Fruit fly (Drosophila melanogaster) whole organism, embryonic: Measurements from ENCODE around the gene scrt.

Experiments
- BEAF-32 ChIP-seq: fragments of 200-800 bp; sonication (Bioruptor generic); optimal IDR thresholded peaks from 3 replicates; lab custom pipeline; 2017; ENCODE audit warnings: missing biosample characterization, missing genetic modification characterization, mild to moderate bottlenecking, moderate library complexity, missing genetic modification reagents
- Bgb ChIP-seq: fragments of 200-800 bp; sonication (Bioruptor generic); IDR thresholded peaks from 2 replicates; pipeline ENCODE4 v1.3.6; 2022; ENCODE audit warnings: missing biosample characterization, missing genetic modification characterization; ENCODE audit not compliant: partially characterized antibody
- CG10321 ChIP-seq: fragments of 200-800 bp; sonication (Bioruptor generic); IDR thresholded peaks from 2 replicates; pipeline ENCODE4 v1.3.6; 2022; ENCODE audit warnings: missing biosample characterization, missing genetic modification characterization
- CG14965 ChIP-seq: fragments of 200-800 bp; sonication (Bioruptor generic); optimal IDR thresholded peaks from 2 replicates; lab custom pipeline; 2016; ENCODE audit warnings: missing biosample characterization, missing genetic modification characterization, borderline replicate concordance
- CG15269 ChIP-seq: fragments of 200-800 bp; sonication (Bioruptor generic); optimal IDR thresholded peaks from 2 replicates; lab custom pipeline; 2018; ENCODE audit warnings: missing biosample characterization, mild to moderate bottlenecking, missing genetic modification characterization, moderate library complexity
- CG1529 ChIP-seq: fragments of 200-800 bp; sonication (Bioruptor generic); optimal IDR thresholded peaks from 3 replicates; lab custom pipeline; 2018; ENCODE audit warnings: missing biosample characterization, missing genetic modification characterization
- CG18764 ChIP-seq: fragments of 200-800 bp; sonication (Bioruptor generic); optimal IDR thresholded peaks from 3 replicates; lab custom pipeline; 2016; ENCODE audit warnings: missing biosample characterization, missing genetic modification characterization
- CG30020 ChIP-seq: fragments of 200-800 bp; optimal IDR thresholded peaks from 2 replicates; lab custom pipeline; 2019; ENCODE audit warnings: missing biosample characterization, mild to moderate bottlenecking, missing genetic modification characterization, moderate library complexity
- CG34224 ChIP-seq: fragments of 200-800 bp; sonication (Bioruptor generic); IDR thresholded peaks from 3 replicates; pipeline ENCODE4 v1.3.6; 2022; ENCODE audit warnings: missing biosample characterization, missing genetic modification characterization; ENCODE audit not compliant: partially characterized antibody
- CG42726 ChIP-seq: fragments of 200-800 bp; sonication (Bioruptor generic); IDR thresholded peaks from 2 replicates; pipeline ENCODE4 v1.3.6; 2022; ENCODE audit warnings: missing biosample characterization, missing genetic modification characterization; ENCODE audit not compliant: partially characterized antibody
- CG4328 ChIP-seq: fragments of 200-800 bp; sonication (Bioruptor generic); optimal IDR thresholded peaks from 3 replicates; lab custom pipeline; 2017; ENCODE audit warnings: missing biosample characterization, missing genetic modification reagents, missing genetic modification characterization
- CG5953 ChIP-seq: fragments of 200-800 bp; sonication (Bioruptor generic); IDR thresholded peaks from 2 replicates; pipeline ENCODE4 v1.3.6; 2022; ENCODE audit warnings: missing biosample characterization, missing genetic modification characterization
- CG8281 ChIP-seq: fragments of 200-800 bp; sonication (Bioruptor generic); optimal IDR thresholded peaks from 2 replicates; lab custom pipeline; 2018; ENCODE audit warnings: missing biosample characterization, mild to moderate bottlenecking, missing genetic modification characterization, moderate library complexity
- CG8765 ChIP-seq: fragments of 200-800 bp; sonication (Bioruptor generic); IDR thresholded peaks from 2 replicates; pipeline ENCODE4 v1.3.6; 2022; ENCODE audit warnings: missing biosample characterization, missing genetic modification characterization
- CG9727 ChIP-seq: fragments of 200-800 bp; sonication (Bioruptor generic); optimal IDR thresholded peaks from 3 replicates; lab custom pipeline; 2017; ENCODE audit warnings: missing biosample characterization, mild to moderate bottlenecking, missing genetic modification characterization
- Chrac-16 ChIP-seq: fragments of 200-800 bp; sonication (Bioruptor generic); optimal IDR thresholded peaks from 3 replicates; lab custom pipeline; 2016; ENCODE audit warnings: missing biosample characterization, missing genetic modification characterization
- CrebB ChIP-seq: fragments of 200-800 bp; sonication (Bioruptor generic); optimal IDR thresholded peaks from 3 replicates; lab custom pipeline; 2018; ENCODE audit warnings: missing biosample characterization, mild to moderate bottlenecking, missing genetic modification characterization
- Dll ChIP-seq: fragments of 200-800 bp; sonication (Bioruptor generic); IDR thresholded peaks from 4 replicates; pipeline ENCODE4 v1.3.6; 2022; ENCODE audit warnings: missing biosample characterization, missing genetic modification characterization; ENCODE audit not compliant: partially characterized antibody
- Drgx ChIP-seq: fragments of 200-800 bp; sonication (Bioruptor generic); IDR thresholded peaks from 2 replicates; pipeline ENCODE4 v1.3.6; 2022; ENCODE audit warnings: missing biosample characterization, missing genetic modification characterization
- H2.0 ChIP-seq: fragments of 200-800 bp; sonication (Bioruptor generic); IDR thresholded peaks from 2 replicates; pipeline ENCODE4 v1.3.6; 2022; ENCODE audit warnings: missing biosample characterization, missing genetic modification characterization
- HLH54F ChIP-seq: fragments of 200-800 bp; sonication (Bioruptor generic); optimal IDR thresholded peaks from 3 replicates; lab custom pipeline; 2016; ENCODE audit warnings: missing biosample characterization, missing genetic modification characterization
- HmgZ ChIP-seq: fragments of 200-800 bp; sonication (Bioruptor generic); optimal IDR thresholded peaks from 2 replicates; lab custom pipeline; 2018; ENCODE audit warnings: missing biosample characterization, mild to moderate bottlenecking, missing genetic modification characterization
- Hmx ChIP-seq: fragments of 200-800 bp; sonication (Bioruptor generic); optimal IDR thresholded peaks from 2 replicates; lab custom pipeline; 2016; ENCODE audit warnings: missing biosample characterization, missing genetic modification characterization
- Hr78 ChIP-seq, 2 experiments: fragments of 200-800 bp in 1 of 2; fragments of >200 bp in 1 of 2; sonication (Bioruptor generic) in 1 of 2; optimal IDR thresholded peaks; 2 replicates each; lab custom pipeline; 2017 to 2019; ENCODE audit warnings: missing biosample characterization in 2 of 2, missing genetic modification characterization in 2 of 2, mild to moderate bottlenecking in 1 of 2, moderate library complexity in 1 of 2
- Lhr ChIP-seq: fragments of 200-800 bp; sonication (Bioruptor generic); optimal IDR thresholded peaks from 3 replicates; lab custom pipeline; 2017; ENCODE audit warnings: mild to moderate bottlenecking, missing biosample characterization, missing genetic modification reagents, missing genetic modification characterization
- Max ChIP-seq: fragments of 200-800 bp; sonication (Bioruptor generic); optimal IDR thresholded peaks from 2 replicates; lab custom pipeline; 2016; ENCODE audit warnings: missing biosample characterization, mild to moderate bottlenecking, missing genetic modification characterization
- Meics ChIP-seq: fragments of 200-800 bp; sonication (Bioruptor generic); optimal IDR thresholded peaks from 2 replicates; lab custom pipeline; 2017; ENCODE audit warnings: missing biosample characterization, mild to moderate bottlenecking, missing genetic modification characterization
- NC2α ChIP-seq: fragments of 200-800 bp; sonication (Bioruptor generic); optimal IDR thresholded peaks from 2 replicates; lab custom pipeline; 2016; ENCODE audit warnings: missing biosample characterization, missing genetic modification characterization
- NC2β ChIP-seq: fragments of 200-800 bp; sonication (Bioruptor generic); optimal IDR thresholded peaks from 2 replicates; lab custom pipeline; 2016; ENCODE audit warnings: missing biosample characterization, missing genetic modification characterization
- NFAT ChIP-seq: fragments of 200-800 bp; sonication (Bioruptor generic); IDR thresholded peaks from 2 replicates; pipeline ENCODE4 v1.3.6; 2022; ENCODE audit warnings: missing biosample characterization, missing genetic modification characterization
- Sox102F ChIP-seq: fragments of 200-800 bp; sonication (Bioruptor generic); optimal IDR thresholded peaks from 2 replicates; lab custom pipeline; 2018; ENCODE audit warnings: missing biosample characterization, mild to moderate bottlenecking, missing genetic modification characterization, moderate library complexity
- Ssrp ChIP-seq: fragments of 200-800 bp; sonication (Bioruptor generic); optimal IDR thresholded peaks from 2 replicates; lab custom pipeline; 2018; ENCODE audit warnings: missing biosample characterization, mild to moderate bottlenecking, missing genetic modification characterization, moderate library complexity
- Taf1 ChIP-seq: fragments of 200-800 bp; sonication (Bioruptor generic); IDR thresholded peaks from 2 replicates; pipeline ENCODE4 v1.3.6; 2022; ENCODE audit warnings: missing biosample characterization, missing genetic modification characterization
- ato ChIP-seq: fragments of 200-800 bp; sonication (Bioruptor generic); IDR thresholded peaks from 2 replicates; pipeline ENCODE4 v1.3.6; 2022; ENCODE audit warnings: missing biosample characterization, missing genetic modification characterization; ENCODE audit not compliant: partially characterized antibody
- bsh ChIP-seq, 2 experiments: fragments of 200-800 bp; sonication (Bioruptor generic); optimal IDR thresholded peaks; 2 replicates each; lab custom pipeline; 2017 to 2018; ENCODE audit warnings: mild to moderate bottlenecking in 2 of 2, missing biosample characterization in 2 of 2, missing genetic modification characterization in 2 of 2, moderate library complexity in 1 of 2
- ci ChIP-seq: fragments of 200-800 bp; sonication (Bioruptor generic); IDR thresholded peaks from 3 replicates; pipeline ENCODE4 v1.3.6; 2022; ENCODE audit warnings: missing biosample characterization, missing genetic modification characterization
- exex ChIP-seq: fragments of 200-800 bp; sonication (Bioruptor generic); optimal IDR thresholded peaks from 4 replicates; lab custom pipeline; 2018; ENCODE audit warnings: missing biosample characterization, mild to moderate bottlenecking, missing genetic modification characterization, moderate library complexity
- gem ChIP-seq: fragments of 200-800 bp; sonication (Bioruptor generic); optimal IDR thresholded peaks from 2 replicates; lab custom pipeline; 2019; ENCODE audit warnings: missing biosample characterization, mild to moderate bottlenecking, missing genetic modification characterization, moderate library complexity
- gro ChIP-seq: fragments of 200-800 bp; sonication (Bioruptor generic); optimal IDR thresholded peaks from 2 replicates; lab custom pipeline; 2016; ENCODE audit warnings: missing biosample characterization, missing genetic modification characterization
- h ChIP-seq: fragments of >200 bp; optimal IDR thresholded peaks from 2 replicates; lab custom pipeline; 2017
- ind ChIP-seq: fragments of 200-800 bp; sonication (Bioruptor generic); optimal IDR thresholded peaks from 3 replicates; lab custom pipeline; 2016; ENCODE audit warnings: missing biosample characterization, missing genetic modification characterization
- insv ChIP-seq, 2 experiments: fragments of 200-800 bp; sonication (Bioruptor generic); optimal IDR thresholded peaks; 3 replicates each; lab custom pipeline; 2016 to 2018; ENCODE audit warnings: missing biosample characterization in 2 of 2, missing genetic modification characterization in 2 of 2
- jing ChIP-seq: fragments of 200-800 bp; sonication (Bioruptor generic); optimal IDR thresholded peaks from 2 replicates; lab custom pipeline; 2018; ENCODE audit warnings: missing biosample characterization, mild to moderate bottlenecking, missing genetic modification characterization
- peb ChIP-seq: fragments of 200-800 bp; sonication (Bioruptor generic); IDR thresholded peaks from 2 replicates; pipeline ENCODE4 v1.3.6; 2022; ENCODE audit warnings: missing biosample characterization, missing genetic modification characterization
- scrt ChIP-seq: fragments of 200-800 bp; sonication (Bioruptor generic); optimal IDR thresholded peaks from 2 replicates; lab custom pipeline; 2018; ENCODE audit warnings: missing biosample characterization, mild to moderate bottlenecking, missing genetic modification characterization, moderate library complexity
- sob ChIP-seq: fragments of 200-800 bp; sonication (Bioruptor generic); IDR thresholded peaks from 2 replicates; pipeline ENCODE4 v1.3.6; 2022; ENCODE audit warnings: missing biosample characterization, missing genetic modification characterization
- tgo ChIP-seq: fragments of 200-800 bp; sonication (Bioruptor generic); IDR thresholded peaks from 3 replicates; pipeline ENCODE4 v1.3.6; 2022; ENCODE audit warnings: missing biosample characterization, missing genetic modification characterization
- yki ChIP-seq: fragments of >200 bp; optimal IDR thresholded peaks from 3 replicates; lab custom pipeline; 2018
- zen2 ChIP-seq: fragments of 200-800 bp; sonication (Bioruptor generic); IDR thresholded peaks from 3 replicates; pipeline ENCODE4 v1.3.6; 2022; ENCODE audit warnings: missing biosample characterization, missing genetic modification characterization; ENCODE audit not compliant: partially characterized antibody

scrt gene

DNA sequence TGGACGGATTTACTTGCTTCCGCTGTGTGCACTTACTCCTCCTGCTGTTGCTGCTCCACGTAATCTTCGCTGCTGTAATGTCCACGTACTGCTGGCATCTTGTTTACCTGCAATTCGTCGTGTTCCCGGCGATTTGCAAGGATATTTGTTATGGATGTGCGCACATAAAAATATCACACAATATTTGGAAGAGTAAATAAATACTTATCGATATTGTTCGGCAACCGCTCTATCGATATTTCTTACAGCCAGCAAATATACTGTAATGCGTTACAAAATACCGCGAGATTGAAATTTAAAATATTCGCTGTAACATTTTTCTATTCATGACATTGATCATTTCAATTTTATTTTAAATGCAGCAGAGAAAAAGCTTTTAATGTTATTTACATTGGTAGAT, 45.9 kb upstream of the scrt start, which contains the start of gene CG10866 (continued):
- peak; percentile 83 for TF ChIP-seq BEAF-32 (GFP tag; lab: Kevin White, UChicago)
- no peak for TF ChIP-seq CG4328
- TF ChIP-seq gro (GFP tag; lab: Kevin White, UChicago): peak; percentile 14
- TF ChIP-seq Meics (GFP tag; lab: Kevin White, UChicago): no peak
- no peak for TF ChIP-seq H2.0 (GFP tag; lab: Robert Waterston, UW)
- TF ChIP-seq CG18764 (GFP tag; lab: Kevin White, UChicago): no peak
- TF ChIP-seq CG34224 (GFP tag; lab: Robert Waterston, UW): peak; percentile 86
- TF ChIP-seq NC2β (GFP tag; lab: Kevin White, UChicago): no peak
- TF ChIP-seq ind (GFP tag; lab: Kevin White, UChicago): no peak
- TF ChIP-seq CG14965: no peak
- peak; percentile 1 for TF ChIP-seq HmgZ (tag; lab: Kevin White, UChicago)
- TF ChIP-seq CG42726: peak; percentile 52; the same call in 1 of the 2 replicates
- TF ChIP-seq Hr78 (GFP tag; optimal IDR thresholded peaks at IDR 0.05; lab: Kevin White, UChicago): no peak
- TF ChIP-seq Taf1: no peak
- no peak for TF ChIP-seq CG1529 (GFP tag; lab: Kevin White, UChicago)
- TF ChIP-seq NC2α (GFP tag; lab: Kevin White, UChicago): no peak
- no peak for TF ChIP-seq CG9727
- no peak for TF ChIP-seq CrebB (tag; lab: Kevin White, UChicago)
- no peak for TF ChIP-seq ci (GFP tag; lab: Robert Waterston, UW)

DNA sequence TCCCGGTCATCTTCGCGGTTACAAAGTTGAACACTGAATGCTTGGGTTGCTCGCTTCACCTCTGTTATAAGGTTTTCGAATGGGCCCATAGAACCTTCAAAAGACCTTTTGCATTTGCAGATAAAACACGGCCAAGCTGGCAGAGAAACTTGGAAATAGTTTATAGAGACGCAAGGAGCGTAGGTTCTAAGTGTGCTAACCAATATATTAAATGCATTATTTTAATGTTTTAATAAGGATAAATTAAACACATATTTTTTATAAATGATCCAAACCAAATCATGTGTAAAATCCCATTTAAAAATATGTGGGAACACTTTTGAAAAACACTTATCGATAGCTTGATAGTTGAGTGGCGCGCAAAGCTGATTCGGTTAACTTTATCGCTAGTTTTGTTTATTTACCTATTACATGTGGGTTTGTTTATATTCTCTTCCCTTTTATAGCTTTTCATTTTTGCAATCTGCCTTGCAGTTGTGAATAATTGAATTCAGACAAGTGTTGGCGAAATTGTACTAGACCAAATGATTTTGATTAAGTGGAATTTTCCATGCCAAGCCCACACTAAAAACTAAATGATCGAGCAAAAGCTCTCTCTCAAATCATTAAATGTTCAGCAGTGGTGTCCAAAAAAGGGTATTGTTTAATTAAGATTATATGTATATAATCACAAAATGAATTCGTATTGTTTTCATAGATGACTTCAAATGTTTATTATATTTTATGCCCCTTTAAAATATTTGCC, 43.4 kb upstream of the scrt start, which contains the start of gene CG12766:
CG12766 (minus strand) TSS at position 51 of the 745 bp plus-strand sequence.
- TF ChIP-seq sob: no peak
- no peak for TF ChIP-seq CG8765 (GFP tag; lab: Robert Waterston, UW)
- no peak for TF ChIP-seq jing (GFP tag; lab: Kevin White, UChicago)
- 0 out of 3 replicates have a peak, but pooled peaks have one; percentile 47 for TF ChIP-seq zen2 (GFP tag; lab: Robert Waterston, UW)
- no peak for TF ChIP-seq CG8281
- TF ChIP-seq Drgx (GFP tag; lab: Robert Waterston, UW): 0 out of 2 replicates have a peak, but pooled peaks have one; percentile 28
- peak; percentile 29; the same call in 1 of the 2 replicates for TF ChIP-seq peb (GFP tag; lab: Robert Waterston, UW)
- TF ChIP-seq yki: no peak
- no peak for TF ChIP-seq gem (tag; lab: Kevin White, UChicago)
- no peak for TF ChIP-seq Chrac-16
- peak; percentile 58 for TF ChIP-seq ato
- no peak for TF ChIP-seq Hmx (GFP tag; lab: Kevin White, UChicago)
- no peak for TF ChIP-seq CG5953 (GFP tag; lab: Robert Waterston, UW)
- TF ChIP-seq tgo: peak; percentile 23; the same call in 1 of the 3 replicates
- no peak for TF ChIP-seq HLH54F (GFP tag; lab: Kevin White, UChicago)
- TF ChIP-seq h: no peak
- peak; percentile 71 for TF ChIP-seq exex (tag; lab: Kevin White, UChicago)
- no peak for TF ChIP-seq CG1529 (GFP tag; lab: Kevin White, UChicago)
- no peak for TF ChIP-seq Ssrp (tag; lab: Kevin White, UChicago)
- TF ChIP-seq Sox102F: no peak
- TF ChIP-seq CG30020 (tag; lab: Kevin White, UChicago): no peak
- peak; percentile 65; the same call in 1 of the 2 replicates for TF ChIP-seq Bgb (GFP tag; lab: Robert Waterston, UW)
- TF ChIP-seq bsh (GFP tag; optimal IDR thresholded peaks at IDR 0.05; lab: Kevin White, UChicago): no peak
- no peak for TF ChIP-seq Lhr (GFP tag; lab: Kevin White, UChicago)
- TF ChIP-seq Dll (GFP tag; lab: Robert Waterston, UW): peak; percentile 61; the same call in 3 of the 4 replicates
- TF ChIP-seq CG10321: no peak
- peak; percentile 36 for TF ChIP-seq CG15269 (tag; lab: Kevin White, UChicago)
- TF ChIP-seq NFAT (GFP tag; lab: Robert Waterston, UW): peak; percentile 69
- TF ChIP-seq Max (GFP tag; lab: Kevin White, UChicago): no peak
- TF ChIP-seq insv (GFP tag; optimal IDR thresholded peaks at IDR 0.05; lab: Kevin White, UChicago): no peak
- peak; percentile 1 for TF ChIP-seq scrt
